Worm (Caenorhabditis elegans) whole organism, L3 larva: ENCODE data around the gene srxa-12.

Experiments
- R02D3.7 ChIP-seq: fragments of 150-350 bp; optimal IDR thresholded peaks from 2 replicates; lab custom pipeline; 2014; ENCODE audit warnings: missing biosample characterization, missing genetic modification characterization
- ZK546.5 ChIP-seq: sonication (generic microtip); optimal IDR thresholded peaks from 2 replicates; lab custom pipeline; 2017; ENCODE audit warnings: missing biosample characterization, missing genetic modification characterization
- aly-2 ChIP-seq: fragments of 150-350 bp; optimal IDR thresholded peaks from 2 replicates; lab custom pipeline; 2014; ENCODE audit warnings: missing biosample characterization, missing genetic modification characterization
- ceh-16 ChIP-seq: sonication (generic microtip); optimal IDR thresholded peaks from 2 replicates; lab custom pipeline; 2017; ENCODE audit warnings: missing biosample characterization, missing genetic modification characterization
- ceh-9 ChIP-seq: sonication (generic microtip); optimal IDR thresholded peaks from 2 replicates; lab custom pipeline; 2018; ENCODE audit warnings: missing biosample characterization, missing genetic modification characterization
- daf-12 ChIP-seq: fragments of 150-350 bp; optimal IDR thresholded peaks from 2 replicates; lab custom pipeline; 2014; ENCODE audit warnings: missing biosample characterization, missing genetic modification reagents, missing genetic modification characterization
- egl-5 ChIP-seq: fragments of 150-350 bp; optimal IDR thresholded peaks from 2 replicates; lab custom pipeline; 2017; ENCODE audit warnings: missing biosample characterization, missing genetic modification reagents, missing genetic modification characterization, inconsistent platforms
- elt-1 ChIP-seq: fragments of 150-350 bp; optimal IDR thresholded peaks from 2 replicates; lab custom pipeline; 2014; ENCODE audit warnings: missing biosample characterization, missing genetic modification characterization
- elt-2 ChIP-seq: sonication (generic microtip); optimal IDR thresholded peaks from 2 replicates; lab custom pipeline; 2016; ENCODE audit warnings: missing genetic modification reagents, mild to moderate bottlenecking, missing genetic modification characterization, missing compliant biosample characterization
- elt-3 ChIP-seq, 3 experiments: fragments of 150-350 bp in 1 of 3; sonication (generic microtip) in 2 of 3; optimal IDR thresholded peaks; 2 replicates in 2 of 3; 4 replicates in 1 of 3; lab custom pipeline; 2014 to 2017; ENCODE audit warnings: missing biosample characterization in 3 of 3, missing genetic modification characterization in 3 of 3
- fkh-10 ChIP-seq: sonication (generic microtip); optimal IDR thresholded peaks from 2 replicates; lab custom pipeline; 2017; ENCODE audit warnings: missing biosample characterization, missing genetic modification reagents, missing genetic modification characterization
- hmg-11 ChIP-seq: sonication (generic microtip); optimal IDR thresholded peaks from 2 replicates; lab custom pipeline; 2016; ENCODE audit warnings: missing genetic modification characterization, missing compliant biosample characterization
- jun-1 ChIP-seq: fragments of 150-350 bp; optimal IDR thresholded peaks from 2 replicates; lab custom pipeline; 2014; ENCODE audit warnings: missing biosample characterization, missing genetic modification reagents, missing genetic modification characterization
- mdl-1 ChIP-seq: fragments of 150-350 bp; optimal IDR thresholded peaks from 2 replicates; lab custom pipeline; 2014; ENCODE audit warnings: missing biosample characterization, missing genetic modification characterization
- mml-1 ChIP-seq: fragments of 150-350 bp; sonication (generic microtip); optimal IDR thresholded peaks from 3 replicates; lab custom pipeline; 2014; ENCODE audit warnings: missing biosample characterization, missing genetic modification characterization
- nfya-1 ChIP-seq: sonication (generic microtip); optimal IDR thresholded peaks from 2 replicates; lab custom pipeline; 2017; ENCODE audit warnings: missing genetic modification characterization, mild to moderate bottlenecking, missing compliant biosample characterization, antibody characterized with exemption, moderate library complexity; ENCODE audit not compliant: insufficient read depth
- nhr-11 ChIP-seq: fragments of 150-350 bp; optimal IDR thresholded peaks from 2 replicates; lab custom pipeline; 2014; ENCODE audit warnings: missing biosample characterization, missing genetic modification characterization
- nhr-12 ChIP-seq: fragments of 150-350 bp; optimal IDR thresholded peaks from 2 replicates; lab custom pipeline; 2014; ENCODE audit warnings: missing biosample characterization, missing genetic modification characterization
- nhr-23 ChIP-seq: fragments of 150-350 bp; optimal IDR thresholded peaks from 2 replicates; lab custom pipeline; 2014; ENCODE audit warnings: missing biosample characterization, missing genetic modification reagents, missing genetic modification characterization
- nhr-25 ChIP-seq: sonication (generic microtip); optimal IDR thresholded peaks from 2 replicates; lab custom pipeline; 2017; ENCODE audit warnings: missing biosample characterization, missing genetic modification characterization
- nhr-28 ChIP-seq: fragments of 150-350 bp; optimal IDR thresholded peaks from 2 replicates; lab custom pipeline; 2014; ENCODE audit warnings: missing biosample characterization, missing genetic modification characterization
- nhr-43 ChIP-seq: sonication (generic microtip); optimal IDR thresholded peaks from 2 replicates; lab custom pipeline; 2016; ENCODE audit warnings: mild to moderate bottlenecking, missing genetic modification characterization, missing compliant biosample characterization; ENCODE audit not compliant: poor library complexity, severe bottlenecking
- nhr-76 ChIP-seq: fragments of 150-350 bp; sonication (generic microtip); optimal IDR thresholded peaks from 5 replicates; lab custom pipeline; 2014; ENCODE audit warnings: missing biosample characterization, missing genetic modification characterization
- pha-4 ChIP-seq: fragments of 150-350 bp; optimal IDR thresholded peaks from 2 replicates; lab custom pipeline; 2014; ENCODE audit warnings: missing biosample characterization, missing genetic modification reagents, missing genetic modification characterization
- pqm-1 ChIP-seq: fragments of 150-350 bp; optimal IDR thresholded peaks from 2 replicates; lab custom pipeline; 2017; ENCODE audit warnings: missing biosample characterization, missing genetic modification characterization, inconsistent platforms
- sea-2 ChIP-seq: fragments of 150-350 bp; sonication (generic microtip); optimal IDR thresholded peaks from 4 replicates; lab custom pipeline; 2014; ENCODE audit warnings: missing biosample characterization, missing genetic modification reagents, missing genetic modification characterization
- skn-1 ChIP-seq: fragments of 150-350 bp; optimal IDR thresholded peaks from 2 replicates; lab custom pipeline; 2014; ENCODE audit warnings: missing biosample characterization, missing genetic modification characterization
- tbx-2 ChIP-seq: sonication (generic microtip); optimal IDR thresholded peaks from 2 replicates; lab custom pipeline; 2016; ENCODE audit warnings: mild to moderate bottlenecking, missing genetic modification characterization, missing compliant biosample characterization
- unc-39 ChIP-seq: sonication (generic microtip); optimal IDR thresholded peaks from 4 replicates; lab custom pipeline; 2017; ENCODE audit warnings: missing biosample characterization, missing genetic modification characterization
- unc-62 ChIP-seq: fragments of 150-350 bp; sonication (generic microtip); optimal IDR thresholded peaks from 4 replicates; lab custom pipeline; 2014; ENCODE audit warnings: missing biosample characterization, missing genetic modification reagents, missing genetic modification characterization
- ztf-11 ChIP-seq: fragments of 150-350 bp; optimal IDR thresholded peaks from 2 replicates; lab custom pipeline; 2014; ENCODE audit warnings: missing biosample characterization, missing genetic modification characterization

Gene srxa-12

DNA sequence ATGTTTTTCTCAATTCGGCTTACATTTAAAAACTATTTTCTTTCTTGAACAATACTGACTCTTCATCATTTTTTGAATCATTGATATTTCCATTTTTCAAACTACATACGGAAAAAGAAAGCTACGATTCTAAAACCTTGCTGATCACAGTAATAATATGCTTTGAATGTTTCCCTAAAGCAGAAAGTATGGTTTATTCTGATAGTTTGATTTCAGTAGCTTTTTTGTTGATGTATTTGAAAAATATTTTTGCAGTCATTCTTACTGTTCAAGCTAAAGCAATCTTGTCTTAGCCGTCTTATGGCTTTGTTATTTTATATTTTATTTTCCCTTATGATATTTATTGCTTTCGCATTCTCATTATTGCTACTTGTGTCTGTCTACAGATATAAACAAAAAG lies 3.0 kb downstream of the srxa-12 start, which contains the start of gene srxa-13:
srxa-13 (plus strand) TSS at position 301 of the 400 bp plus-strand sequence.
- no peak for TF ChIP-seq pha-4 (tag; lab: Kevin White, UChicago)
- no peak for TF ChIP-seq ZK546.5
- TF ChIP-seq skn-1 = no peak
- no peak for TF ChIP-seq unc-39
- TF ChIP-seq ceh-16 (tag; lab: Kevin White, UChicago) = no peak
- TF ChIP-seq daf-12 = no peak
- no peak for TF ChIP-seq nhr-76 (tag; lab: Kevin White, UChicago)

DNA sequence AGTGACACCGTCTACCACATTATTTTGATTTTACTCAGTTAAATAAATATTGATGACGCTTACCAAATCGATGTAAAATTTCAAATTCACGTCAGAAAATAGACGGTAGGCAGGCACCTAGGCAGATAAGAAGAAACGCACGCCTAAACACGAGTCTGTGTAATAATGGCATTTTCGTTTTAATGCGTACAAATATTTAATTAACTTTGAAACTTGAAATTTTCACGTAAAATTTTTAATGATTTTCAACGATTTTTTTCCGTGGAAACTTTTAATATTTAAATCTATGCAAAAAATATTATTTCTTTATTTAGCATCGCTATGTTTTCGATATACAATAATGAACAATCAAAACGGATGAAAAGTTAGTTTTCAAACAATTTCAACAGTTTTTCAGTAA lies 4.7 kb downstream of the srxa-12 start, which contains the start of gene C06B3.16:
C06B3.16 (plus strand) TSS at position 301 of the 400 bp plus-strand sequence.
- TF ChIP-seq nhr-76 (tag; lab: Kevin White, UChicago) (no peak), elt-3 (tag; optimal IDR thresholded peaks at IDR 0.05; lab: Kevin White, UChicago) (no peak), unc-62 (GFP tag; lab: Kevin White, UChicago) (no peak), nhr-25 (tag; lab: Kevin White, UChicago) (no peak), hmg-11 (tag; lab: Kevin White, UChicago) (no peak), fkh-10 (GFP tag; lab: Kevin White, UChicago) (no peak)

DNA sequence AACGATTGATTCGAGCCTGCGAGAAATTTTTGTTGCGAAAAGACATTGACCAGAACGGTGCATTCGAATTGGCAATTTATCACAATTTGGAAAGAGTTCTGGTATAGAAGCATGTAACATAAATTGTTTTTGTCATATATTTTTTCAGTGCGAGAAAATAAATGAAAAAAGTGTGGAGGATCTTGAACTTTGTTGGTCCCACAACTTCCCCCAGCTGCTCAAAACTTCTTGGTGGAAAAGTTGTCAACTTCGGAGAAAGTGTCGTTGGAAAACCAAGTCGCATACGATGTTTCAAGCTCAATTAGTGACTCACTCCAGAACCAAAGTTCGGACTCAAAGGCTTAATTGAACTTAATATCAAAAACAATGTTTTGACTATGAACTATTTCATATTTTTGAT lies 5.5 kb downstream of the srxa-12 start:
- TF ChIP-seq nhr-11 (tag; lab: Kevin White, UChicago) = no peak

DNA sequence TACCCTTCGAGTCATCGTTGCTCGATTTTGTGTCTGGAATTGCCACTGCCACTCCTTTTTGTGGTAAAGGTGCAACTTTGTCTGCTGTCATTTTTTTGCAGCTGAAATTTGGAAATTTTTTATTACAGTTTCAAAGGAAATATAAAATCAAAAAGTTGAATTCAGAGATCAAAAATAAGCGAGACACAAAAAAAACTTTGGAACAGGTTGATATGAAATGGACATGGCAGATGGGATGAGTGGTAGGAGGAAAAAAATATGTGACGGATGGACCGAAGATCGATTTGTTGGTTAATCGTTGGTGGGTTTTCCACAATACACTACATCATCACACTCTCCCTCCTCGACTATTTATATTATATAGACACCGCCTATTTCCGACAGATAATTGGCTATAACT lies 8.0 kb downstream of the srxa-12 start, which contains the start of gene R10D12.1:
R10D12.1 (minus strand) TSS at position 101 of the 400 bp plus-strand sequence.
- TF ChIP-seq elt-3 (tag; optimal IDR thresholded peaks at IDR 0.05; lab: Kevin White, UChicago) = no peak
- TF ChIP-seq elt-2 (tag; lab: Kevin White, UChicago) = no peak
- no peak for TF ChIP-seq R02D3.7 (tag; lab: Kevin White, UChicago)
- TF ChIP-seq mml-1 = no peak
- TF ChIP-seq elt-1 (tag; lab: Kevin White, UChicago) = no peak
- TF ChIP-seq jun-1 (tag; lab: Kevin White, UChicago) = no peak
- no peak for TF ChIP-seq tbx-2 (tag; lab: Kevin White, UChicago)
- no peak for TF ChIP-seq nhr-28
- TF ChIP-seq ceh-9 = no peak
- no peak for TF ChIP-seq nhr-11 (tag; lab: Kevin White, UChicago)
- no peak for TF ChIP-seq egl-5
- no peak for TF ChIP-seq ceh-16 (tag; lab: Kevin White, UChicago)
- no peak for TF ChIP-seq pha-4 (tag; lab: Kevin White, UChicago)
- TF ChIP-seq, all 47 proteins: peak for 0

DNA sequence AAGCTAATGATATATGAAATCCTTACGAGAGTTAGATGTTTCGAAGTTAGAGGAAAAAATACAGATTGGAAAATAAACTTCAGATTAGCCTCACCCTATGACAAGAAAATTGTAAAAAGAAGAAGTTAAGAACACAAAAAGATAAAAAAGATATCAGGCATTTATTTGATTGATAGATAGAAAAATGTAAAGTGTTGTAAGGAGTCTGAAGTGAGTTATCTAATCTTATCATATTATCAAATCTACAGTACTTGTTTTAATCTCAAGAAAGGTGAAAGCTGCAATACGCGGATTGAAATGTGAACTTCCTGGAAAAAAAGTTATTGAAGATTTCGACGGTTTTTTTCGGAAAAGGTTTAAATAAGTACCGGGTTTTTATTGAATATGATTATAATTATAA lies 8.9 kb downstream of the srxa-12 start:
- TF ChIP-seq mml-1 (no peak), elt-3 (tag; optimal IDR thresholded peaks at IDR 0.05; lab: Kevin White, UChicago) (peak in 1 of 3 experiments; percentile 42), aly-2 (tag; lab: Kevin White, UChicago) (no peak), elt-1 (tag; lab: Kevin White, UChicago) (no peak), nhr-23 (tag; lab: Kevin White, UChicago) (no peak), ztf-11 (tag; lab: Kevin White, UChicago) (no peak), fkh-10 (GFP tag; lab: Kevin White, UChicago) (no peak)

DNA sequence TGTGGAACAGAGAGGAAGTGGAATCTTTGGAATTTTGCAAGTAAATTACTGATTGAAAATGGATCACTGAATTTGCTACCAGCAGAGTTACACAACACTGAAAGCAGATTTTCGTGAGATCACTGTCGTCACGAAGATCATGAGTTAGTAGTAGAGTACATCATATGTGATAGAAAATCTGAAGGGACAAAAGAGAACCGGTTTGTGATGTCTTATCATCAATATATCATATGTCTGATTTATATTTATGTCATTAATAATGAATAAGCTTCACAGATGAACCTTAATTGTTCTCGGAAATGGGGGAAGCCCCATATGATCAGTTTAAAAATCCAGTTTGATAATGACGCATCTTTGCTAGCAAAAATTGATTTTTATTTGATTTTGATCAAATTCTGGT lies 9.6 kb downstream of the srxa-12 start:
- TF ChIP-seq elt-3 (tag; optimal IDR thresholded peaks at IDR 0.05; lab: Kevin White, UChicago) = peak in 1 of 3 experiments; percentile 27
- TF ChIP-seq nhr-43 = peak; percentile 49
- no peak for TF ChIP-seq nhr-76 (tag; lab: Kevin White, UChicago)
- no peak for TF ChIP-seq ceh-9
- TF ChIP-seq elt-2 (tag; lab: Kevin White, UChicago) = no peak
- TF ChIP-seq daf-12 = no peak
- TF ChIP-seq sea-2 (GFP tag; lab: Kevin White, UChicago) = no peak
- no peak for TF ChIP-seq nhr-28
- TF ChIP-seq skn-1 = no peak
- no peak for TF ChIP-seq mdl-1 (tag; lab: Kevin White, UChicago)
- TF ChIP-seq R02D3.7 (tag; lab: Kevin White, UChicago) = no peak
- TF ChIP-seq nhr-12 (tag; lab: Kevin White, UChicago) = no peak
- TF ChIP-seq nhr-25 (tag; lab: Kevin White, UChicago) = peak; percentile 16
- no peak for TF ChIP-seq nfya-1
- no peak for TF ChIP-seq pqm-1
- TF ChIP-seq ZK546.5 = no peak
- peak; percentile 29 for TF ChIP-seq nhr-23 (tag; lab: Kevin White, UChicago)
